Fruit fly (Drosophila melanogaster): Measurements from ENCODE around the gene CG18542.

CG18542 gene

DNA sequence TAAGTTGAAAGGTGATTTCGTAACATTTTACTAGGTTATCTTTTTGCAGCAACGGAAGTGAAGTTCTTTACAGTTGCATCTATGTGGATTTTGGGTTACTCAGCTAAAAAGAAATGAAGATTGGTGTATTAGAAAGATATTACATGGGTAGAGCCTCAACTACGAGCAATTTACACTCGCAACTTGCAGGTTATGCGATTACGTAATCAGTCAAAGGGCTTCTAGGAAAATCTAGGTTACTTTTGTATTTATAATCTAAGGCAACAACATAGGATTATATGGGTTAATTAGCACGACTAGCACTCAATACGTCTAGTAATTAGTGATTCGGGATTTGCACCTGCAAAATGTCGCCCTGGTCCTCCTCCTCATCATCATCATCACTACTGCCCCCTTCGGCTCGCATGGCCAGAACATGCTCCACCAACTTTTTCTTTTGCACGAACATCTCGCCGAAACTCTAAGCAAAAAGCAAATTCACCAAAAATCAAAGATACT, 11.3 kb upstream of the CG18542 start, which contains the start of gene Dhc1:
Dhc1 (minus strand) TSS at position 448 of the 498 bp plus-strand sequence.
- TF ChIP-seq bab1 (GFP tag; optimal IDR thresholded peaks at IDR 0.05) = no peak
- no peak for TF ChIP-seq ovo (GFP tag; optimal IDR thresholded peaks at IDR 0.05)
- no peak for TF ChIP-seq CG12768 (GFP tag; optimal IDR thresholded peaks at IDR 0.05)
- no peak for TF ChIP-seq cic (GFP tag; optimal IDR thresholded peaks at IDR 0.05)
- no peak for TF ChIP-seq Clk (GFP tag; optimal IDR thresholded peaks at IDR 0.05)
- TF ChIP-seq CG7101 (tag; optimal IDR thresholded peaks at IDR 0.05) = no peak
- TF ChIP-seq CG7045 (GFP tag; optimal IDR thresholded peaks at IDR 0.05) = no peak
- TF ChIP-seq cnc (optimal IDR thresholded peaks at IDR 0.05) = no peak
- TF ChIP-seq CG11617 (GFP tag; optimal IDR thresholded peaks at IDR 0.05) = no peak
- TF ChIP-seq Mnt (GFP tag; optimal IDR thresholded peaks at IDR 0.05) = no peak
- TF ChIP-seq Hr96 (GFP tag; optimal IDR thresholded peaks at IDR 0.05) = no peak
- no peak for TF ChIP-seq toe (GFP tag; optimal IDR thresholded peaks at IDR 0.05)
- TF ChIP-seq tj (GFP tag; optimal IDR thresholded peaks at IDR 0.05) = no peak
- TF ChIP-seq CG14711 (tag; optimal IDR thresholded peaks at IDR 0.05) = no peak
- no peak for TF ChIP-seq kay (GFP tag; ENCODE audit: borderline replicate concordance)
- no peak for TF ChIP-seq Crg-1 (GFP tag; optimal IDR thresholded peaks at IDR 0.05)
- TF ChIP-seq CG5204 (GFP tag; optimal IDR thresholded peaks at IDR 0.05) = no peak
- TF ChIP-seq CG33017 (tag; optimal IDR thresholded peaks at IDR 0.05) = no peak

DNA sequence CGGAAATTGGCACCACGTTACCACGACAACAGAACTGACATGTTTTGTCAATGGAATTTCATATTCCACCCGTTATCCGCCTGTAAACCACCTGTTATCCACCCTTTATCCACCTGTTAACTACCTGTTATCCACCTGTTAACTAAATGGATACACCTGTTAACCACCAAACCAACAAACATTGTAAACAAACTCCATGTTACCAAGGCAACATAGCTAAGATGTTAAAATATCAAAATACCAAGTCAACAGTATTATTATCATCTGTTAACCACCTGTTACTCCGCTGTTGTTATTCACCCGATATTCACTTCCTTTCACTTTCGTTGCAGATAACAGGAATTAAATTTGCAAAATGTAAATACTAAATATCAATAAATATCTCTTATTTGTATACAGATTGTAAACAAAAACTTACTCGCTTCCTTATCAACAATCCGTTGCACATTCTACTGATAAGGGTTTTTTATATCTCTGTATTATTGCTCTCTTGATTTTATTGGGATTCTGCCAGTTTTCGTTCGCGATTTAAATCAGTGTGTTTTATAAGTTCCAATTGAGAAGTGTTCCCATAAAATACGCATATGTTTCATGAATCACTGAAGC, 10.5 kb upstream of the CG18542 start, which contains the start of gene Nepl12:
Nepl12 (plus strand) TSS at position 556 of the 606 bp plus-strand sequence.
- TF ChIP-seq CG5204 (GFP tag; optimal IDR thresholded peaks at IDR 0.05) (no peak), cic (GFP tag; optimal IDR thresholded peaks at IDR 0.05) (peak; percentile 80), cnc (optimal IDR thresholded peaks at IDR 0.05) (no peak), Crg-1 (GFP tag; optimal IDR thresholded peaks at IDR 0.05) (no peak), Hr96 (GFP tag; optimal IDR thresholded peaks at IDR 0.05) (no peak), bab1 (GFP tag; optimal IDR thresholded peaks at IDR 0.05) (no peak), CG14711 (tag; optimal IDR thresholded peaks at IDR 0.05) (no peak), CG7101 (tag; optimal IDR thresholded peaks at IDR 0.05) (no peak), CG1620 (GFP tag; optimal IDR thresholded peaks at IDR 0.05) (no peak), toe (GFP tag; optimal IDR thresholded peaks at IDR 0.05) (no peak), kay (GFP tag; ENCODE audit: borderline replicate concordance) (no peak), CG12768 (GFP tag; optimal IDR thresholded peaks at IDR 0.05) (peak; percentile 63), CG11617 (GFP tag; optimal IDR thresholded peaks at IDR 0.05) (no peak), ovo (GFP tag; optimal IDR thresholded peaks at IDR 0.05) (peak; percentile 3), pad (GFP tag; optimal IDR thresholded peaks at IDR 0.05) (peak; percentile 7), CG33017 (tag; optimal IDR thresholded peaks at IDR 0.05) (no peak), Clk (GFP tag; optimal IDR thresholded peaks at IDR 0.05) (no peak), tj (GFP tag; optimal IDR thresholded peaks at IDR 0.05) (no peak), CG7045 (GFP tag; optimal IDR thresholded peaks at IDR 0.05) (no peak), Mnt (GFP tag; optimal IDR thresholded peaks at IDR 0.05) (peak; percentile 5)

DNA sequence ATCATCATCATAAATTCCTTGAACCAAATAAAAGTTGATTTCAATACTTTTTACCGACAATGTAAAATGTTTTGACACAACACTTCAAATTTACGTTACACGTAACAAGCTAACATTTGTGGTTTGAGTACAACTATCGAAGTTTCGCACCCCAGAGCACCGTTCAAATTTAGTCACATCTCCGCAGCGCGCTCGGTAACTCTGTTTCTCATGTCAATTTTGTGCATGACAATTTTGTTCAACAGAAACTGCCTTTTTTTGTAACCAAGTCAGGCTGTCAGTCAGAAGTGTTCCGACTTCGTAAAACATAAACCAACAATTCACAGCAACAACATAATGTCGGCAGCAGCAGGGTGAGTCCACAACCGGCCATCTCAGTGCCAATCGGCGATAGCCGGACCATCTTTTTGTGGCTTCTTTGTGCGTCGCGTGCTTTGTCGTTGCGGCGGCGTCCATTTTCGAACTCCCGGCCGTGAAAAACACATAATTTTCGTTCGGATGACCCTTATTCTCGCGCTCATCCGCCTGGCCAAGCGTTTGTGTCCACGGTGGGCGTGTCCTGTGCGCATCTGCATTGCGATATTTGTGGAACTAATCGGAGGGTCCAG, 7.7 kb upstream of the CG18542 start, which contains the start of gene p23:
p23 (plus strand) TSS at position 194 of the 608 bp plus-strand sequence.
- peak; percentile 39 for TF ChIP-seq Mnt (GFP tag; optimal IDR thresholded peaks at IDR 0.05)
- peak; percentile 88 for TF ChIP-seq CG14711 (tag; optimal IDR thresholded peaks at IDR 0.05)
- no peak for TF ChIP-seq CG11617 (GFP tag; optimal IDR thresholded peaks at IDR 0.05)
- TF ChIP-seq pad (GFP tag; optimal IDR thresholded peaks at IDR 0.05) = peak; percentile 4
- no peak for TF ChIP-seq Clk (GFP tag; optimal IDR thresholded peaks at IDR 0.05)
- TF ChIP-seq CG7045 (GFP tag; optimal IDR thresholded peaks at IDR 0.05) = no peak
- no peak for TF ChIP-seq Hr96 (GFP tag; optimal IDR thresholded peaks at IDR 0.05)
- TF ChIP-seq CG1620 (GFP tag; optimal IDR thresholded peaks at IDR 0.05) = peak; percentile 49
- no peak for TF ChIP-seq kay (GFP tag; ENCODE audit: borderline replicate concordance)
- peak; percentile 61 for TF ChIP-seq bab1 (GFP tag; optimal IDR thresholded peaks at IDR 0.05)
- TF ChIP-seq toe (GFP tag; optimal IDR thresholded peaks at IDR 0.05) = no peak
- TF ChIP-seq cic (GFP tag; optimal IDR thresholded peaks at IDR 0.05) = no peak
- TF ChIP-seq CG7101 (tag; optimal IDR thresholded peaks at IDR 0.05) = peak; percentile 12
- peak; percentile 18 for TF ChIP-seq ovo (GFP tag; optimal IDR thresholded peaks at IDR 0.05)
- TF ChIP-seq CG12768 (GFP tag; optimal IDR thresholded peaks at IDR 0.05) = no peak
- TF ChIP-seq CG5204 (GFP tag; optimal IDR thresholded peaks at IDR 0.05) = no peak
- no peak for TF ChIP-seq CG33017 (tag; optimal IDR thresholded peaks at IDR 0.05)
- no peak for TF ChIP-seq tj (GFP tag; optimal IDR thresholded peaks at IDR 0.05)
- no peak for TF ChIP-seq Crg-1 (GFP tag; optimal IDR thresholded peaks at IDR 0.05)
- TF ChIP-seq cnc (optimal IDR thresholded peaks at IDR 0.05) = no peak

DNA sequence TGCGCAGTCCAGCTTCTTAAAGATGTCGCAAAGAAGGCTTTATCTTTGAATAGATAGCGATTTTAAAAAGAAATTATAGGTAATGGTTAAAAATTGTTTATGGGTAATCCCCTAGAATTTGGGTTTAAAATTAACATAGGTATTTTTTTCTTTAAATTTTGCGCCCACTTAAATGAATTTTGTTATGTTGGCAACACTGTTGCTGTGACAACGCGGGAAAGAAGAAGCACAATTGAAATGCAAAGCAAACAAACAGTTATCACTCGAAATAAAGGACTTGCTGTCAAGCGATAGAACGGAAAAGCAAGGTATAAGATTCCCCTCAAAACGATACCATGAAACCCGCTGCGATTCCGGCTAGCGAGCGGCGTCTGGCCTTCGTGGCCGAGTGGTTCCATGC, 5.8 kb upstream of the CG18542 start, which contains the start of gene nmdyn-D7:
nmdyn-D7 (plus strand) TSS at position 194 of the 400 bp plus-strand sequence.
- TF ChIP-seq CG14711 (tag; optimal IDR thresholded peaks at IDR 0.05) = peak; percentile 89
- no peak for TF ChIP-seq CG5204 (GFP tag; optimal IDR thresholded peaks at IDR 0.05)

DNA sequence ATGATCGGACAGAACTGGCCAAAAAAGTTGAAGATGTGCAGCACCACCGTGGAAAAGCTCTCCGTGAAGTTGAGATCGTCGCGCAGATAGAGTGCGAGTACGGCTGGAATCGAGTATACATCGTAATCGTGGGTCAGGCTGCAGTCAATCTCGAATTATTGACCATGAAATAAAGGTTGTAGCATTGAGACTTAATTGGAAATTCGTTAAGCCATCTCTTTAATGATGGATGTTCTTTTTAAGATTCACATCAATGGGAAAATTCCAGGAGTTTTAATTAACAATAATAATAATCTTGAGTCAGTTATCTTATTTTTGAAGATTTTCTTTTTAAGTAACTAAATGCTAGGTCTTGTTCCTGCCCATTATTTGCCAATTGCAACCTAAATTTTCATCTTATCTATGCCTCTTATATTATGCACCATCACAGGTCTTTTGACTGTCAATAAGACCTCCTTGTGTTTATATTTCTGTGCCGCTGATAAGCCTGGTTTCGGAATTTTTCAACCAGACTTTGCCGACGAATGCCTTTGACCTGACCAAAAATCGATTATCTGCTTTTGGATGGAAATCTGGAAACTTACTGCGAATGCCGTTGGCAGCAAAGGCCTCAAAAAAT, 2.4 kb upstream of the CG18542 start:
- TF ChIP-seq toe (GFP tag; optimal IDR thresholded peaks at IDR 0.05) (no peak), cnc (optimal IDR thresholded peaks at IDR 0.05) (no peak), Mnt (GFP tag; optimal IDR thresholded peaks at IDR 0.05) (no peak), CG7045 (GFP tag; optimal IDR thresholded peaks at IDR 0.05) (no peak), kay (GFP tag; ENCODE audit: borderline replicate concordance) (no peak), ovo (GFP tag; optimal IDR thresholded peaks at IDR 0.05) (no peak), CG7101 (tag; optimal IDR thresholded peaks at IDR 0.05) (no peak), bab1 (GFP tag; optimal IDR thresholded peaks at IDR 0.05) (no peak), CG5204 (GFP tag; optimal IDR thresholded peaks at IDR 0.05) (no peak), Clk (GFP tag; optimal IDR thresholded peaks at IDR 0.05) (no peak), Hr96 (GFP tag; optimal IDR thresholded peaks at IDR 0.05) (no peak), CG11617 (GFP tag; optimal IDR thresholded peaks at IDR 0.05) (no peak), pad (GFP tag; optimal IDR thresholded peaks at IDR 0.05) (no peak), CG1620 (GFP tag; optimal IDR thresholded peaks at IDR 0.05) (no peak), CG33017 (tag; optimal IDR thresholded peaks at IDR 0.05) (no peak), cic (GFP tag; optimal IDR thresholded peaks at IDR 0.05) (no peak), CG12768 (GFP tag; optimal IDR thresholded peaks at IDR 0.05) (no peak)
